Worm (Caenorhabditis elegans): ENCODE results near the gene B0001.5.

ce11 chrIV:12109743-12110142 lies 33.4 kb downstream of the B0001.5 start:
- no peak for TF ChIP-seq F33H1.4 (GFP tag; IDR thresholded peaks at IDR 0.05)
- TF ChIP-seq ama-1 (optimal IDR thresholded peaks at IDR 0.05) = no peak
- TF ChIP-seq ama-1 (GFP tag; optimal IDR thresholded peaks at IDR 0.05) = no peak
- no peak for TF ChIP-seq tlf-1 (GFP tag; optimal IDR thresholded peaks at IDR 0.05)
- no peak for TF ChIP-seq efl-1 (GFP tag; optimal IDR thresholded peaks at IDR 0.05)
- TF ChIP-seq unc-130 (GFP tag; optimal IDR thresholded peaks at IDR 0.05) = no peak
- no peak for TF ChIP-seq unc-62 (GFP tag; optimal IDR thresholded peaks at IDR 0.05)
- no peak for TF ChIP-seq snpc-4 (GFP tag; optimal IDR thresholded peaks at IDR 0.05)
- TF ChIP-seq snpc-4 (tag; optimal IDR thresholded peaks at IDR 0.05) = no peak

All from whole organism, young adult.